Worm (Caenorhabditis elegans) whole organism, early embryonic: Measurements from ENCODE around the gene frm-7.

Source experiments
- B0310.2 ChIP-seq: sonication (generic microtip); optimal IDR thresholded peaks from 2 replicates; lab custom pipeline; 2016; ENCODE audit warnings: mild to moderate bottlenecking, missing genetic modification characterization, missing compliant biosample characterization
- ceh-13 ChIP-seq: fragments of 200-800 bp; sonication (Bioruptor generic); optimal IDR thresholded peaks from 2 replicates; lab custom pipeline; 2018; ENCODE audit warnings: mild to moderate bottlenecking, missing genetic modification characterization, missing compliant biosample characterization
- hmg-4 ChIP-seq: fragments of 200-800 bp; sonication (Bioruptor generic); optimal IDR thresholded peaks from 2 replicates; lab custom pipeline; 2018; ENCODE audit warnings: mild to moderate bottlenecking, missing genetic modification characterization, missing compliant biosample characterization
- sea-1 ChIP-seq: fragments of 200-800 bp; sonication (Bioruptor generic); conservative IDR thresholded peaks from 2 replicates; pipeline ENCODE4 v1.3.6; 2022; ENCODE audit warnings: missing genetic modification characterization, missing compliant biosample characterization
- tbx-11 ChIP-seq: fragments of 200-800 bp; sonication (Bioruptor generic); IDR thresholded peaks from 2 replicates; pipeline ENCODE4 v1.3.6; 2022; ENCODE audit warnings: missing genetic modification characterization, missing compliant biosample characterization
- tbx-37 ChIP-seq: fragments of 200-800 bp; sonication (Bioruptor generic); conservative IDR thresholded peaks from 2 replicates; pipeline ENCODE4 v1.3.6; 2022; ENCODE audit warnings: missing genetic modification reagents, missing genetic modification characterization, missing compliant biosample characterization

- no peak for TF ChIP-seq sea-1 (GFP tag; lab: Robert Waterston, UW)
- no peak for TF ChIP-seq hmg-4 (GFP tag; lab: Kevin White, UChicago)
- TF ChIP-seq ceh-13 = no peak
- no peak for TF ChIP-seq tbx-37 (GFP tag; lab: Robert Waterston, UW)
- no peak for TF ChIP-seq tbx-11
- no peak for TF ChIP-seq B0310.2
Measured at ce11 chrV:12345808-12346207, 43.5 kb downstream of the frm-7 start, which contains the start of gene snb-2.
